Worm (Caenorhabditis elegans): ENCODE data around the gene fipr-7.

Gene fipr-7

ce11 chrV:10206502-10206901, 23.1 kb upstream of the fipr-7 start, which contains the start of gene rpc-25:
TSS of gene rpc-25 (minus strand) at chrV:10206602.
- TF ChIP-seq sem-2 (GFP tag; optimal IDR thresholded peaks at IDR 0.05) (no peak), ceh-39 (tag; optimal IDR thresholded peaks at IDR 0.05) (no peak), unc-62 (GFP tag; optimal IDR thresholded peaks at IDR 0.05) (no peak), drap-1 (GFP tag; optimal IDR thresholded peaks at IDR 0.05) (no peak), ceh-43 (GFP tag; optimal IDR thresholded peaks at IDR 0.05) (no peak), nhr-237 (tag; optimal IDR thresholded peaks at IDR 0.05) (no peak), ces-1 (GFP tag; optimal IDR thresholded peaks at IDR 0.05) (no peak), unc-39 (tag; optimal IDR thresholded peaks at IDR 0.05) (no peak), nhr-76 (tag; optimal IDR thresholded peaks at IDR 0.05) (no peak), nhr-28 (tag; optimal IDR thresholded peaks at IDR 0.05) (no peak), unc-120 (tag; optimal IDR thresholded peaks at IDR 0.05; ENCODE audit: poor library complexity, severe bottlenecking) (no peak), nhr-12 (tag; optimal IDR thresholded peaks at IDR 0.05) (no peak), mls-2 (tag; optimal IDR thresholded peaks at IDR 0.05) (no peak), mep-1 (tag; optimal IDR thresholded peaks at IDR 0.05) (no peak), elt-1 (tag; optimal IDR thresholded peaks at IDR 0.05; ENCODE audit: borderline replicate concordance, insufficient read depth) (no peak), ham-2 (GFP tag; optimal IDR thresholded peaks at IDR 0.05) (no peak)

- TF ChIP-seq elt-3 (tag; optimal IDR thresholded peaks at IDR 0.05) (no peak), nhr-2 (tag; optimal IDR thresholded peaks at IDR 0.05) (no peak)
Observed at ce11 chrV:10210244-10210643, 19.4 kb upstream of the fipr-7 start, which contains the start of gene tftc-3. TSS of gene tftc-3 (minus strand) at chrV:10210344.

ce11 chrV:10212027-10212426, 17.6 kb upstream of the fipr-7 start, which contains the start of gene zhit-3:
TSS of gene zhit-3 (minus strand) at chrV:10212127.
- TF ChIP-seq snpc-4 (tag; optimal IDR thresholded peaks at IDR 0.05) (no peak), blmp-1 (tag; optimal IDR thresholded peaks at IDR 0.05) (no peak)

DNA sequence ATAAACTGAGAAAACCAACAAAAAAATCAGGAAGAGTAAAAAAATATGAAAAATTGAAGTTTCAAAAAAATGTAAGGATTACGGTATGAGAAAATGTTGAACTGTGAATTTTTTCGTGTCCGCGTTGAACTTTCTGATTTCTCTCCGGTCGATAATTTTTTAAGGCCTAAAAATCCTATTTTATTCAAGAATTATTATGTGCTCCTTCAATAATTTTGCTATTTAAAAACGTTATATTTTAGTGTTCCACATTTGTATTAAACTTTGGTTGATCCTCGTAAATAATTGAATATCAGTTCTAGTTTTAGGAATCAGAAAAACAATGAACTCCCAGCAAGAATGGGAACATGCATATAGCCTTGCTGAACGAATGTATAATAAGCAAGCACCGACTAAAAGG, 17.0 kb upstream of the fipr-7 start, which contains the start of gene hpo-40:
TSS of gene hpo-40 (plus strand) at position 301 of the 400 bp plus-strand sequence.
- TF ChIP-seq ztf-11 (tag; optimal IDR thresholded peaks at IDR 0.05) (no peak), flh-1 (GFP tag; optimal IDR thresholded peaks at IDR 0.05) (no peak), nhr-237 (tag; optimal IDR thresholded peaks at IDR 0.05) (no peak), lsy-2 (tag; optimal IDR thresholded peaks at IDR 0.05) (no peak), lin-32 (GFP tag; optimal IDR thresholded peaks at IDR 0.05) (no peak), tbx-8 (GFP tag; optimal IDR thresholded peaks at IDR 0.05) (no peak)

DNA sequence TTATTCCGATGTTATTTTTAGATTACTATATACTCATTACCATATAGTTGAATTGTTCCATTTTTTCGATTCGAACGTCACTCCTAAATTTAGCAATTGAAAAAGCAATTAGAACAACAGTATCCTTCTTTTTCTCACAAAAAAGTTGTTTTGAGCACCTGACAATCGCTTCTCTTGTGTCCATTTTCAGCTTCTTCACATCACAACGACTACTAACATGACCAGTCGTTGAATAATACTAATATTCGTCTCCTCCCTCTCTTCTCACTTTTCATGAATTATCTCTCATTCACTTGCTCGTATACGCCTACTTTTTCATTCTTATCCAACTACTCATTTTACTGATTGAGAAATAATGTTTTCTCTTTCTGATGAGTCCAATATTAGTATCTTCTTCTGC, 12.9 kb upstream of the fipr-7 start, which contains the start of gene ZK856.14:
TSS of gene ZK856.14 (plus strand) at position 301 of the 400 bp plus-strand sequence.
- TF ChIP-seq flh-1 (GFP tag; optimal IDR thresholded peaks at IDR 0.05) (no peak), ceh-43 (GFP tag; optimal IDR thresholded peaks at IDR 0.05) (no peak), ham-2 (GFP tag; optimal IDR thresholded peaks at IDR 0.05) (no peak), sem-2 (GFP tag; optimal IDR thresholded peaks at IDR 0.05) (no peak), elt-1 (tag; optimal IDR thresholded peaks at IDR 0.05; ENCODE audit: borderline replicate concordance, insufficient read depth) (no peak), blmp-1 (tag; optimal IDR thresholded peaks at IDR 0.05) (no peak), lsy-2 (tag; optimal IDR thresholded peaks at IDR 0.05) (no peak), nhr-237 (tag; optimal IDR thresholded peaks at IDR 0.05) (no peak), cnd-1 (tag; optimal IDR thresholded peaks at IDR 0.05) (no peak), unc-62 (GFP tag; optimal IDR thresholded peaks at IDR 0.05) (no peak), M03D4.4 (tag; optimal IDR thresholded peaks at IDR 0.05) (no peak), mep-1 (tag; optimal IDR thresholded peaks at IDR 0.05) (no peak), nhr-28 (tag; optimal IDR thresholded peaks at IDR 0.05) (no peak), tbx-8 (GFP tag; optimal IDR thresholded peaks at IDR 0.05) (no peak), nhr-12 (tag; optimal IDR thresholded peaks at IDR 0.05) (no peak), lin-13 (tag; optimal IDR thresholded peaks at IDR 0.05) (no peak), ceh-83 (GFP tag; optimal IDR thresholded peaks at IDR 0.05) (no peak), unc-120 (tag; optimal IDR thresholded peaks at IDR 0.05; ENCODE audit: poor library complexity, severe bottlenecking) (no peak)

- TF ChIP-seq elt-1 (tag; optimal IDR thresholded peaks at IDR 0.05; ENCODE audit: borderline replicate concordance, insufficient read depth), result no peak
- no peak for TF ChIP-seq mab-5 (tag; optimal IDR thresholded peaks at IDR 0.05)
- no peak for TF ChIP-seq ztf-11 (tag; optimal IDR thresholded peaks at IDR 0.05)
- TF ChIP-seq ces-1 (GFP tag; optimal IDR thresholded peaks at IDR 0.05), result no peak
- no peak for TF ChIP-seq sem-2 (GFP tag; optimal IDR thresholded peaks at IDR 0.05)
- TF ChIP-seq nhr-76 (tag; optimal IDR thresholded peaks at IDR 0.05), result no peak
- TF ChIP-seq nhr-2 (tag; optimal IDR thresholded peaks at IDR 0.05), result no peak
- no peak for TF ChIP-seq ceh-39 (tag; optimal IDR thresholded peaks at IDR 0.05)
- no peak for TF ChIP-seq cnd-1 (tag; optimal IDR thresholded peaks at IDR 0.05)
- no peak for TF ChIP-seq unc-39 (tag; optimal IDR thresholded peaks at IDR 0.05)
- no peak for TF ChIP-seq sptf-1 (tag; optimal IDR thresholded peaks at IDR 0.05)
- TF ChIP-seq bed-3 (GFP tag; optimal IDR thresholded peaks at IDR 0.05), result no peak
- no peak for TF ChIP-seq snpc-4 (tag; optimal IDR thresholded peaks at IDR 0.05)
- no peak for TF ChIP-seq nhr-12 (tag; optimal IDR thresholded peaks at IDR 0.05)
- no peak for TF ChIP-seq zip-8 (tag; optimal IDR thresholded peaks at IDR 0.05)
- TF ChIP-seq ceh-83 (GFP tag; optimal IDR thresholded peaks at IDR 0.05), result no peak
- TF ChIP-seq lin-13 (tag; optimal IDR thresholded peaks at IDR 0.05), result no peak
- no peak for TF ChIP-seq lsy-2 (tag; optimal IDR thresholded peaks at IDR 0.05)
- no peak for TF ChIP-seq tbx-8 (GFP tag; optimal IDR thresholded peaks at IDR 0.05)
- no peak for TF ChIP-seq mep-1 (tag; optimal IDR thresholded peaks at IDR 0.05)
Observed at ce11 chrV:10220605-10221004, 9.0 kb upstream of the fipr-7 start, which contains the start of gene C12D8.13. TSS of gene C12D8.13 (minus strand) at chrV:10220705.
